Worm (Caenorhabditis elegans) whole organism, young adult: ENCODE measurements around the gene T04C12.9.

ENCODE experiments used
- B0261.1 ChIP-seq: sonication (generic microtip); optimal IDR thresholded peaks from 2 replicates; lab custom pipeline; 2016; ENCODE audit warnings: mild to moderate bottlenecking, missing genetic modification characterization, moderate library complexity, missing compliant biosample characterization
- F22D6.2 ChIP-seq: sonication (generic microtip); optimal IDR thresholded peaks from 2 replicates; lab custom pipeline; 2016; ENCODE audit warnings: mild to moderate bottlenecking, missing genetic modification characterization, missing compliant biosample characterization
- F39B2.1 ChIP-seq: fragments of 200-800 bp; sonication (Bioruptor generic); IDR thresholded peaks from 2 replicates; pipeline ENCODE4 v1.3.6; 2022; ENCODE audit warnings: missing genetic modification reagents, missing genetic modification characterization, missing compliant biosample characterization
- F57A8.1 ChIP-seq: fragments of 200-800 bp; sonication (Bioruptor generic); optimal IDR thresholded peaks from 2 replicates; lab custom pipeline; 2018; ENCODE audit warnings: mild to moderate bottlenecking, missing genetic modification characterization, moderate library complexity, missing compliant biosample characterization
- Y53F4B.3 ChIP-seq: fragments of 200-800 bp; sonication (Bioruptor generic); IDR thresholded peaks from 2 replicates; pipeline ENCODE4 v1.3.6; 2022; ENCODE audit warnings: missing genetic modification reagents, missing genetic modification characterization, missing compliant biosample characterization
- Y53G8AR.9 ChIP-seq: fragments of 200-800 bp; sonication (Bioruptor generic); conservative IDR thresholded peaks from 2 replicates; pipeline ENCODE4 v1.3.6; 2022; ENCODE audit warnings: missing genetic modification reagents, missing genetic modification characterization, missing compliant biosample characterization
- Y67H2A.10 ChIP-seq: fragments of 200-800 bp; sonication (Bioruptor generic); conservative IDR thresholded peaks from 2 replicates; pipeline ENCODE4 v1.3.6; 2022; ENCODE audit warnings: missing genetic modification reagents, missing genetic modification characterization, missing compliant biosample characterization
- Y95B8A.8 ChIP-seq: fragments of 200-800 bp; sonication (Bioruptor generic); IDR thresholded peaks from 2 replicates; pipeline ENCODE4 v1.3.6; 2022; ENCODE audit warnings: missing genetic modification reagents, missing genetic modification characterization, missing compliant biosample characterization
- aptf-2 ChIP-seq: fragments of 200-800 bp; sonication (Bioruptor generic); conservative IDR thresholded peaks from 2 replicates; pipeline ENCODE4 v1.3.6; 2022; ENCODE audit warnings: missing genetic modification reagents, missing genetic modification characterization, missing compliant biosample characterization
- aptf-3 ChIP-seq: fragments of 200-800 bp; sonication (Bioruptor generic); IDR thresholded peaks from 2 replicates; pipeline ENCODE4 v1.3.6; 2022; ENCODE audit warnings: missing genetic modification characterization, missing compliant biosample characterization
- atf-7 ChIP-seq: sonication (generic microtip); optimal IDR thresholded peaks from 2 replicates; lab custom pipeline; 2017; ENCODE audit warnings: mild to moderate bottlenecking, missing genetic modification characterization, missing compliant biosample characterization
- athp-1 ChIP-seq: sonication (generic microtip); optimal IDR thresholded peaks from 2 replicates; lab custom pipeline; 2017; ENCODE audit warnings: mild to moderate bottlenecking, missing genetic modification characterization, missing compliant biosample characterization
- die-1 ChIP-seq: sonication (generic microtip); optimal IDR thresholded peaks from 2 replicates; lab custom pipeline; 2016; ENCODE audit warnings: missing genotype, mild to moderate bottlenecking, missing genetic modification characterization, missing compliant biosample characterization
- dox-1 ChIP-seq: fragments of 200-800 bp; sonication (Bioruptor generic); IDR thresholded peaks from 2 replicates; pipeline ENCODE4 v1.3.6; 2022; ENCODE audit warnings: missing genetic modification reagents, missing genetic modification characterization, missing compliant biosample characterization
- egrh-3 ChIP-seq: fragments of 200-800 bp; sonication (Bioruptor generic); IDR thresholded peaks from 2 replicates; pipeline ENCODE4 v1.3.6; 2022; ENCODE audit warnings: missing genetic modification reagents, missing genetic modification characterization, missing compliant biosample characterization
- ets-4 ChIP-seq: fragments of 200-800 bp; sonication (Bioruptor generic); optimal IDR thresholded peaks from 2 replicates; lab custom pipeline; 2018; ENCODE audit warnings: mild to moderate bottlenecking, missing genetic modification characterization, missing compliant biosample characterization
- him-1 ChIP-seq: sonication (generic microtip); optimal IDR thresholded peaks from 2 replicates; lab custom pipeline; 2016; ENCODE audit warnings: missing genotype, missing genetic modification reagents, missing genetic modification characterization, missing compliant biosample characterization
- lin-40 ChIP-seq: sonication (generic microtip); optimal IDR thresholded peaks from 2 replicates; lab custom pipeline; 2016; ENCODE audit warnings: missing genetic modification characterization, mild to moderate bottlenecking, missing compliant biosample characterization, missing genotype, missing genetic modification reagents
- madf-3 ChIP-seq: fragments of 200-800 bp; sonication (Bioruptor generic); IDR thresholded peaks from 2 replicates; pipeline ENCODE4 v1.3.6; 2022; ENCODE audit warnings: missing genetic modification reagents, missing genetic modification characterization, missing compliant biosample characterization
- madf-6 ChIP-seq: fragments of 200-800 bp; sonication (Bioruptor generic); IDR thresholded peaks from 2 replicates; pipeline ENCODE4 v1.3.6; 2022; ENCODE audit warnings: missing genetic modification reagents, missing genetic modification characterization, missing compliant biosample characterization
- madf-8 ChIP-seq: fragments of 200-800 bp; sonication (Bioruptor generic); conservative IDR thresholded peaks from 2 replicates; pipeline ENCODE4 v1.3.6; 2022; ENCODE audit warnings: missing genetic modification reagents, missing genetic modification characterization, missing compliant biosample characterization
- mes-4 ChIP-seq: sonication (generic microtip); optimal IDR thresholded peaks from 2 replicates; lab custom pipeline; 2016; ENCODE audit warnings: missing genotype, missing genetic modification characterization, missing compliant biosample characterization
- nhr-80 ChIP-seq: sonication (generic microtip); optimal IDR thresholded peaks from 2 replicates; lab custom pipeline; 2016; ENCODE audit warnings: missing genetic modification characterization, missing compliant biosample characterization
- nhr-90 ChIP-seq: sonication (generic microtip); optimal IDR thresholded peaks from 2 replicates; lab custom pipeline; 2016; ENCODE audit warnings: missing genotype, mild to moderate bottlenecking, missing genetic modification characterization, missing compliant biosample characterization
- rcor-1 ChIP-seq: fragments of 200-800 bp; sonication (Bioruptor generic); IDR thresholded peaks from 2 replicates; pipeline ENCODE4 v1.3.6; 2022; ENCODE audit warnings: missing genetic modification reagents, missing genetic modification characterization, missing compliant biosample characterization
- repo-1 ChIP-seq: sonication (generic microtip); optimal IDR thresholded peaks from 2 replicates; lab custom pipeline; 2017; ENCODE audit warnings: mild to moderate bottlenecking, missing genetic modification characterization, missing compliant biosample characterization
- snpc-1.1 ChIP-seq: sonication (generic microtip); optimal IDR thresholded peaks from 2 replicates; lab custom pipeline; 2017; ENCODE audit warnings: missing genetic modification characterization, mild to moderate bottlenecking, missing compliant biosample characterization, antibody characterized with exemption, moderate library complexity, missing genotype, missing genetic modification reagents; ENCODE audit not compliant: insufficient read depth
- snpc-1.3 ChIP-seq: sonication (generic microtip); optimal IDR thresholded peaks from 2 replicates; lab custom pipeline; 2017; ENCODE audit warnings: missing genetic modification characterization, mild to moderate bottlenecking, missing compliant biosample characterization, antibody characterized with exemption, moderate library complexity, missing genotype, missing genetic modification reagents; ENCODE audit not compliant: insufficient read depth
- somi-1 ChIP-seq: fragments of 200-800 bp; sonication (Bioruptor generic); optimal IDR thresholded peaks from 2 replicates; lab custom pipeline; 2018; ENCODE audit warnings: mild to moderate bottlenecking, missing genetic modification characterization, missing compliant biosample characterization
- ztf-18 ChIP-seq: sonication (generic microtip); optimal IDR thresholded peaks from 2 replicates; lab custom pipeline; 2016; ENCODE audit warnings: missing genotype, mild to moderate bottlenecking, missing genetic modification characterization, missing compliant biosample characterization
- ztf-25 ChIP-seq: fragments of 200-800 bp; sonication (Bioruptor generic); IDR thresholded peaks from 2 replicates; pipeline ENCODE4 v1.3.6; 2022; ENCODE audit warnings: missing genetic modification reagents, missing genetic modification characterization, missing compliant biosample characterization
- ztf-26 ChIP-seq: sonication (generic microtip); optimal IDR thresholded peaks from 2 replicates; lab custom pipeline; 2017; ENCODE audit warnings: missing genetic modification characterization, missing compliant biosample characterization

The T04C12.9 gene

ce11 chrV:11063115-11063514, at the start of gene T04C12.9:
Gene T04C12.9, minus strand, starts transcription at chrV:11063215.
- TF ChIP-seq Y95B8A.8 (GFP tag; lab: Robert Waterston, UW) = no peak
- no peak for TF ChIP-seq him-1 (tag; lab: Kevin White, UChicago)

- TF ChIP-seq madf-3 (0 out of 2 replicates have a peak, but pooled peaks have one; percentile 52), madf-6 (GFP tag; lab: Robert Waterston, UW) (peak; percentile 36)
Measured at ce11 chrV:11109647-11110046, 46.6 kb upstream of the T04C12.9 start, which contains the start of gene Y42A5A.5. Gene Y42A5A.5, minus strand, starts transcription at chrV:11109747.

ce11 chrV:11104408-11104807, 41.4 kb upstream of the T04C12.9 start:
- TF ChIP-seq repo-1 (tag; lab: Kevin White, UChicago) = no peak
- TF ChIP-seq snpc-1.1 (tag; lab: Kevin White, UChicago) = no peak
- no peak for TF ChIP-seq ets-4 (GFP tag; lab: Kevin White, UChicago)
- no peak for TF ChIP-seq madf-8 (GFP tag; lab: Robert Waterston, UW)
- TF ChIP-seq dox-1 (GFP tag; lab: Robert Waterston, UW) = no peak
- TF ChIP-seq egrh-3 (GFP tag; lab: Robert Waterston, UW) = no peak
- no peak for TF ChIP-seq snpc-1.3 (tag; lab: Kevin White, UChicago)
- no peak for TF ChIP-seq mes-4 (tag; lab: Kevin White, UChicago)
- no peak for TF ChIP-seq Y67H2A.10
- no peak for TF ChIP-seq athp-1 (tag; lab: Kevin White, UChicago)
- no peak for TF ChIP-seq atf-7 (tag; lab: Kevin White, UChicago)
- no peak for TF ChIP-seq nhr-80
- no peak for TF ChIP-seq rcor-1 (GFP tag; lab: Robert Waterston, UW)

ce11 chrV:11098599-11098998, 35.6 kb upstream of the T04C12.9 start, which contains the start of gene cdkl-1:
Gene cdkl-1, plus strand, starts transcription at chrV:11098899.
- no peak for TF ChIP-seq aptf-2 (GFP tag; lab: Robert Waterston, UW)
- no peak for TF ChIP-seq B0261.1 (tag; lab: Kevin White, UChicago)
- TF ChIP-seq F39B2.1 (GFP tag; lab: Robert Waterston, UW) = no peak
- no peak for TF ChIP-seq die-1 (tag; lab: Kevin White, UChicago)
- TF ChIP-seq F22D6.2 (tag; lab: Kevin White, UChicago) = no peak

ce11 chrV:11095873-11096272, 32.9 kb upstream of the T04C12.9 start, which contains the start of gene Y42A5A.3:
Gene Y42A5A.3, minus strand, starts transcription at chrV:11095973.
- TF ChIP-seq Y53F4B.3 (GFP tag; lab: Robert Waterston, UW) (no peak), ztf-25 (GFP tag; lab: Robert Waterston, UW) (no peak), F57A8.1 (GFP tag; lab: Kevin White, UChicago) (no peak), ztf-18 (no peak)
- TF ChIP-seq, all 124 proteins: peak for 0

- TF ChIP-seq Y53G8AR.9 (GFP tag; lab: Robert Waterston, UW) (no peak), somi-1 (GFP tag; lab: Kevin White, UChicago) (peak; percentile 43), nhr-90 (no peak), ztf-26 (tag; lab: Kevin White, UChicago) (peak; percentile 78), aptf-3 (GFP tag; lab: Robert Waterston, UW) (no peak), lin-40 (tag; lab: Kevin White, UChicago) (peak; percentile 51)
Measured at ce11 chrV:11094698-11095097, 31.7 kb upstream of the T04C12.9 start.
